Worm (Caenorhabditis elegans) whole organism, midembryonic: ENCODE results near the gene F19G12.4.

Source experiments
- T22C8.4 ChIP-seq: fragments of 200-800 bp; sonication (Bioruptor generic); IDR thresholded peaks from 2 replicates; pipeline ENCODE4 v1.3.6; 2022; ENCODE audit warnings: missing genetic modification characterization, missing compliant biosample characterization
- cog-1 ChIP-seq: sonication (generic microtip); optimal IDR thresholded peaks from 2 replicates; lab custom pipeline; 2016; ENCODE audit warnings: missing genetic modification characterization, missing compliant biosample characterization
- flt-1 ChIP-seq: fragments of 200-800 bp; sonication (Bioruptor generic); IDR thresholded peaks from 2 replicates; pipeline ENCODE4 v1.3.6; 2022; ENCODE audit warnings: missing genetic modification characterization, missing compliant biosample characterization
- klf-2 ChIP-seq: fragments of 200-800 bp; sonication (Bioruptor generic); conservative IDR thresholded peaks from 2 replicates; pipeline ENCODE4 v1.3.6; 2022; ENCODE audit warnings: missing genetic modification reagents, missing genetic modification characterization, missing compliant biosample characterization
- med-1 ChIP-seq: sonication (generic microtip); optimal IDR thresholded peaks from 2 replicates; lab custom pipeline; 2017; ENCODE audit warnings: missing genetic modification characterization, mild to moderate bottlenecking, missing compliant biosample characterization, antibody characterized with exemption, missing genetic modification reagents; ENCODE audit not compliant: insufficient read depth
- tab-1 ChIP-seq: fragments of 200-800 bp; sonication (Bioruptor generic); IDR thresholded peaks from 2 replicates; pipeline ENCODE4 v1.3.6; 2022; ENCODE audit warnings: missing genetic modification characterization, missing compliant biosample characterization
- ztf-29 ChIP-seq: fragments of 200-800 bp; sonication (Bioruptor generic); IDR thresholded peaks from 2 replicates; pipeline ENCODE4 v1.3.6; 2022; ENCODE audit warnings: missing genetic modification reagents, missing genetic modification characterization, missing compliant biosample characterization

DNA sequence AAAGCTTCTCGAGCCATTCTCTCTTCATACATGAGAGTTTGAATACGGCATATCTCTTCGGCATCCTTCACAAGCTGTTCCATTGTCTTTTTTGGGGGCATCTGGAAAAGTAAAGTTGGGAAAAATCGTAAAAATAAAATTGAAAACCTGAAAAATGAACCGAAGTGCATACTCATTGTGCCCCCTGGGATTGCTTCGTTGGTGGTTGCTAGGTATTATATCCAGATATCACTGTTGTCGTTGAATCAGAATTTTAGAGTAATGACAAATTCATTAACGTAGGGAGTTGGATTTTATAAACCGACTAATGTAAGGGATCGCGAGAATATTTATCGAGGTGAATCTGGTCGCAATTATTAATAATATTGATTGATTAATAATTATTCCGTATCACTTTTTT lies 35.5 kb upstream of the F19G12.4 start, which contains the start of gene F56C3.10:
- TF ChIP-seq ztf-29 (GFP tag; lab: Robert Waterston, UW) (no peak), T22C8.4 (GFP tag; lab: Robert Waterston, UW) (no peak), flt-1 (GFP tag; lab: Robert Waterston, UW) (no peak), klf-2 (no peak), cog-1 (no peak), med-1 (GFP tag; lab: Kevin White, UChicago) (no peak), tab-1 (no peak)
